Fruit fly (Drosophila melanogaster) whole organism, pupa: ENCODE measurements around the gene CG43085.

Experiments used
- CG10348 ChIP-seq: fragments of 200-800 bp; sonication (Bioruptor generic); IDR thresholded peaks from 2 replicates; pipeline ENCODE4 v1.3.6; 2022; ENCODE audit warnings: missing biosample characterization, missing genetic modification characterization
- CG12605 ChIP-seq: fragments of 200-800 bp; sonication (Bioruptor generic); IDR thresholded peaks from 2 replicates; pipeline ENCODE4 v1.3.6; 2022; ENCODE audit warnings: missing biosample characterization, missing genetic modification characterization
- CG8301 ChIP-seq: fragments of 200-800 bp; sonication (Bioruptor generic); optimal IDR thresholded peaks from 2 replicates; lab custom pipeline; 2018; ENCODE audit warnings: missing biosample characterization, mild to moderate bottlenecking, missing genetic modification characterization
- EcR ChIP-seq: fragments of 200-800 bp; sonication (Bioruptor generic); optimal IDR thresholded peaks from 3 replicates; lab custom pipeline; 2019; ENCODE audit warnings: missing biosample characterization, missing genetic modification characterization, mild to moderate bottlenecking, moderate library complexity, missing genetic modification reagents
- Ets98B ChIP-seq: fragments of 200-800 bp; sonication (Bioruptor generic); IDR thresholded peaks from 2 replicates; pipeline ENCODE4 v1.3.6; 2022; ENCODE audit warnings: missing biosample characterization, missing genetic modification characterization
- Pif1B ChIP-seq: fragments of 200-800 bp; sonication (Bioruptor generic); optimal IDR thresholded peaks from 3 replicates; lab custom pipeline; 2016; ENCODE audit warnings: missing biosample characterization, missing genetic modification characterization

DNA sequence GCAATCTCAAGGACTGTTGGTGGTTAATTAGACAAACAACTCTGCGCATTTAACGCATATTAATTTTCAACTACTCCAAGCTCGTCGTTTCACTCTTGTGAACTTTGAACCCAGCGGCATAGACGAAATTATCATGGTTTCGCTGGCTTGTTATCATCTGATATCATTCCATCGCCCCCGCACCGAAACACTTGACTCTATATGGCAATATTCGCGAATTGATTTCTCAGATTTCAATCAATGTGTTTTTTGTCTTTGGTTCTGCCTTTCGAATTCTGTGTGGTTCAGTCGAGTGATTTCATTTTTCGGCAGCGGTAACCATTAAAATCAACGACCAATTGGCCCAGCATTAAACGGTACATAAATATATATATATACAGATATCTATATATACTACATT lies 24.8 kb upstream of the CG43085 start, which contains the start of gene CG34251:
- TF ChIP-seq CG12605 (GFP tag; lab: Robert Waterston, UW) (no peak), CG8301 (tag; lab: Kevin White, UChicago) (no peak), Ets98B (GFP tag; lab: Robert Waterston, UW) (no peak), EcR (GFP tag; lab: Kevin White, UChicago) (no peak), Pif1B (GFP tag; lab: Kevin White, UChicago) (no peak), CG10348 (GFP tag; lab: Robert Waterston, UW) (no peak)
